Worm (Caenorhabditis elegans): ENCODE results near the gene Y39A1A.16.
A peak's percentile ranks its signal among the peaks of the same experiment; 100 is the strongest.

DNA sequence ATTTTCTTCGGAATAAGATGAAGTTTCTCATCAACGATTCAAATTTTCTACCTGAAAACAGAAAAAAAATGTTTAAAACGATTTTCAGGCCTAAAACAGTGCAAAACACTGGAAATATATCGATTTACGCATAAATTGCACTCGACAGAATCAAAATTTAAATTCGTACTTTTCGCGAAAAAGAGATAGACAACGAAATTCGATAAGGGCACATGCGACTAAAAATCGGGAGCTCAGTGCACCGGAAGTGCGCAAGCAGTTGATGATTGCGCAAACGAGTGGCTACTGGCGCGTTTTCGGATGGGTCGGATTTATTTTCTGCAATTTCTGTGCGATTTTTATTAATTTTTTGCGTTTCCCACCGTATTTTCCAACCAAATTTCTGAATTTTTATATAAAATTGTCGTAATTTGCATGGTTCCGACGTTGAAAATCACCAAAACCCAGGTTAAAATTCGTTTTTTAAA lies 27.9 kb downstream of the Y39A1A.16 start, which contains the start of the genes Y39A1A.21 and Y39A1A.22:
- TF ChIP-seq T22C8.4 (GFP tag; IDR thresholded peaks at IDR 0.05): peak; percentile 47; the same call in 1 of the 2 replicates
- peak; percentile 79; the same call in 1 of the 2 replicates for TF ChIP-seq flt-1 (GFP tag; IDR thresholded peaks at IDR 0.05)

Data from whole organism, midembryonic.